Fruit fly (Drosophila melanogaster) whole organism, wandering third instar larva: Measurements from ENCODE around the gene Phb1.

Experiments
- Abd-B ChIP-seq: fragments of >200 bp; optimal IDR thresholded peaks from 2 replicates; lab custom pipeline; 2017; ENCODE audit warnings: missing biosample characterization, missing genetic modification characterization
- dsf ChIP-seq: sonication (Bioruptor generic); optimal IDR thresholded peaks from 2 replicates; lab custom pipeline; 2016; ENCODE audit warnings: missing biosample characterization, missing genetic modification characterization, borderline replicate concordance
- pan ChIP-seq: fragments of >200 bp; optimal IDR thresholded peaks from 2 replicates; lab custom pipeline; 2017
- usp ChIP-seq: fragments of >200 bp; optimal IDR thresholded peaks from 2 replicates; lab custom pipeline; 2017; ENCODE audit warnings: missing biosample characterization, missing genetic modification characterization

- TF ChIP-seq usp (GFP tag; lab: Kevin White, UChicago) (no peak), pan (no peak), Abd-B (GFP tag; lab: Kevin White, UChicago) (no peak), dsf (GFP tag; lab: Kevin White, UChicago) (no peak)
Measured at dm6 chr2L:19106235-19106634, 17.4 kb downstream of the Phb1 start.
